Fruit fly (Drosophila melanogaster) whole organism, embryonic: ENCODE results near the gene wrd.

Source experiments
- Atf6 ChIP-seq: fragments of 200-800 bp; sonication (Bioruptor generic); IDR thresholded peaks from 2 replicates; pipeline ENCODE4 v1.3.6; 2022; ENCODE audit warnings: missing biosample characterization, missing genetic modification characterization
- Bgb ChIP-seq: fragments of 200-800 bp; sonication (Bioruptor generic); IDR thresholded peaks from 2 replicates; pipeline ENCODE4 v1.3.6; 2022; ENCODE audit warnings: missing biosample characterization, missing genetic modification characterization; ENCODE audit not compliant: partially characterized antibody
- CG10209 ChIP-seq: fragments of 200-800 bp; sonication (Bioruptor generic); optimal IDR thresholded peaks from 3 replicates; lab custom pipeline; 2017; ENCODE audit warnings: missing biosample characterization, mild to moderate bottlenecking, missing genetic modification characterization, missing genetic modification reagents
- CG10543 ChIP-seq: fragments of 200-800 bp; sonication (Bioruptor generic); optimal IDR thresholded peaks from 3 replicates; lab custom pipeline; 2017; ENCODE audit warnings: missing biosample characterization, mild to moderate bottlenecking, missing genetic modification characterization, moderate library complexity
- CG12155 ChIP-seq: fragments of 200-800 bp; sonication (Bioruptor generic); optimal IDR thresholded peaks from 3 replicates; lab custom pipeline; 2016; ENCODE audit warnings: missing biosample characterization, missing genetic modification characterization
- CG12391 ChIP-seq: fragments of 200-800 bp; sonication (Bioruptor generic); optimal IDR thresholded peaks from 3 replicates; lab custom pipeline; 2018; ENCODE audit warnings: missing biosample characterization, mild to moderate bottlenecking, missing genetic modification characterization, moderate library complexity
- CG13775 ChIP-seq: fragments of 200-800 bp; sonication (Bioruptor generic); optimal IDR thresholded peaks from 3 replicates; lab custom pipeline; 2017; ENCODE audit warnings: missing biosample characterization, mild to moderate bottlenecking, missing genetic modification characterization
- CG14441 ChIP-seq: fragments of 200-800 bp; sonication (Bioruptor generic); IDR thresholded peaks from 2 replicates; pipeline ENCODE4 v1.3.6; 2022; ENCODE audit warnings: missing biosample characterization, missing genetic modification characterization
- CG18599 ChIP-seq: fragments of 200-800 bp; sonication (Bioruptor generic); optimal IDR thresholded peaks from 3 replicates; lab custom pipeline; 2017; ENCODE audit warnings: missing biosample characterization, missing genetic modification characterization, mild to moderate bottlenecking, moderate library complexity, missing genetic modification reagents
- CG18619 ChIP-seq: fragments of 200-800 bp; sonication (Bioruptor generic); optimal IDR thresholded peaks from 3 replicates; lab custom pipeline; 2017; ENCODE audit warnings: missing biosample characterization, mild to moderate bottlenecking, missing genetic modification characterization
- CG2129 ChIP-seq: fragments of 200-800 bp; sonication (Bioruptor generic); IDR thresholded peaks from 2 replicates; pipeline ENCODE4 v1.3.6; 2022; ENCODE audit warnings: missing biosample characterization, missing genetic modification characterization; ENCODE audit not compliant: partially characterized antibody
- CG33557 ChIP-seq: fragments of 200-800 bp; sonication (Bioruptor generic); optimal IDR thresholded peaks from 2 replicates; lab custom pipeline; 2019; ENCODE audit warnings: missing biosample characterization, mild to moderate bottlenecking, missing genetic modification characterization, moderate library complexity
- CG4282 ChIP-seq: fragments of 200-800 bp; sonication (Bioruptor generic); optimal IDR thresholded peaks from 2 replicates; lab custom pipeline; 2016; ENCODE audit warnings: missing biosample characterization, missing genetic modification characterization
- CG9727 ChIP-seq: fragments of 200-800 bp; sonication (Bioruptor generic); optimal IDR thresholded peaks from 3 replicates; lab custom pipeline; 2017; ENCODE audit warnings: missing biosample characterization, mild to moderate bottlenecking, missing genetic modification characterization
- CG9876 ChIP-seq: fragments of 200-800 bp; sonication (Bioruptor generic); optimal IDR thresholded peaks from 2 replicates; lab custom pipeline; 2016; ENCODE audit warnings: missing biosample characterization, missing genetic modification characterization
- Chrac-16 ChIP-seq: fragments of 200-800 bp; sonication (Bioruptor generic); optimal IDR thresholded peaks from 3 replicates; lab custom pipeline; 2016; ENCODE audit warnings: missing biosample characterization, missing genetic modification characterization
- Dbx ChIP-seq: fragments of 200-800 bp; sonication (Bioruptor generic); IDR thresholded peaks from 3 replicates; pipeline ENCODE4 v1.3.6; 2022; ENCODE audit warnings: missing biosample characterization, missing genetic modification characterization
- Dfd ChIP-seq, 2 experiments: fragments of >200 bp; optimal IDR thresholded peaks; 2 replicates each; lab custom pipeline; 2017; ENCODE audit warnings: missing biosample characterization in 2 of 2, missing genetic modification characterization in 2 of 2
- Dll ChIP-seq: fragments of 200-800 bp; sonication (Bioruptor generic); IDR thresholded peaks from 4 replicates; pipeline ENCODE4 v1.3.6; 2022; ENCODE audit warnings: missing biosample characterization, missing genetic modification characterization; ENCODE audit not compliant: partially characterized antibody
- Doc3 ChIP-seq: fragments of 200-800 bp; sonication (Bioruptor generic); IDR thresholded peaks from 3 replicates; pipeline ENCODE4 v1.3.6; 2022; ENCODE audit warnings: missing biosample characterization, missing genetic modification characterization; ENCODE audit not compliant: partially characterized antibody
- Dp ChIP-seq: fragments of 200-800 bp; sonication (Bioruptor generic); optimal IDR thresholded peaks from 2 replicates; lab custom pipeline; 2018; ENCODE audit warnings: missing biosample characterization, mild to moderate bottlenecking, missing genetic modification characterization, moderate library complexity
- Ets65A ChIP-seq: fragments of 200-800 bp; sonication (Bioruptor generic); peaks from one replicate; lab custom pipeline; 2016; ENCODE audit warnings: missing biosample characterization, missing genetic modification characterization
- HHEX ChIP-seq: fragments of 200-800 bp; sonication (Bioruptor generic); optimal IDR thresholded peaks from 3 replicates; lab custom pipeline; 2017; ENCODE audit warnings: missing biosample characterization, mild to moderate bottlenecking, missing genetic modification characterization, missing genetic modification reagents
- HLH54F ChIP-seq: fragments of 200-800 bp; sonication (Bioruptor generic); optimal IDR thresholded peaks from 3 replicates; lab custom pipeline; 2016; ENCODE audit warnings: missing biosample characterization, missing genetic modification characterization
- HLHmδ ChIP-seq: fragments of 200-800 bp; sonication (Bioruptor generic); optimal IDR thresholded peaks from 2 replicates; lab custom pipeline; 2018; ENCODE audit warnings: missing biosample characterization, mild to moderate bottlenecking, missing genetic modification characterization, moderate library complexity
- Hmr ChIP-seq: fragments of 200-800 bp; sonication (Bioruptor generic); optimal IDR thresholded peaks from 3 replicates; lab custom pipeline; 2017; ENCODE audit warnings: mild to moderate bottlenecking, missing biosample characterization, missing genetic modification reagents, missing genetic modification characterization
- Hr3 ChIP-seq: fragments of 200-800 bp; sonication (Bioruptor generic); optimal IDR thresholded peaks from 3 replicates; lab custom pipeline; 2016; ENCODE audit warnings: missing biosample characterization, missing genetic modification characterization
- Hsf ChIP-seq: fragments of 200-800 bp; sonication (Bioruptor generic); optimal IDR thresholded peaks from 3 replicates; lab custom pipeline; 2016; ENCODE audit warnings: missing biosample characterization, missing genetic modification characterization
- MBD-R2 ChIP-seq: fragments of 200-800 bp; sonication (Bioruptor generic); IDR thresholded peaks from 2 replicates; pipeline ENCODE4 v1.3.6; 2022; ENCODE audit warnings: missing biosample characterization, missing genetic modification characterization
- Myb ChIP-seq: fragments of 200-800 bp; sonication (Bioruptor generic); optimal IDR thresholded peaks from 2 replicates; lab custom pipeline; 2016; ENCODE audit warnings: missing biosample characterization, missing genetic modification characterization
- NFAT ChIP-seq: fragments of 200-800 bp; sonication (Bioruptor generic); IDR thresholded peaks from 2 replicates; pipeline ENCODE4 v1.3.6; 2022; ENCODE audit warnings: missing biosample characterization, missing genetic modification characterization
- Poxn ChIP-seq: fragments of 200-800 bp; sonication (Bioruptor generic); IDR thresholded peaks from 2 replicates; pipeline ENCODE4 v1.3.6; 2022; ENCODE audit warnings: missing biosample characterization, missing genetic modification characterization
- Vsx1 ChIP-seq: fragments of 200-800 bp; sonication (Bioruptor generic); optimal IDR thresholded peaks from 2 replicates; lab custom pipeline; 2017; ENCODE audit warnings: missing biosample characterization, mild to moderate bottlenecking, missing genetic modification characterization, missing genetic modification reagents
- az2 ChIP-seq: fragments of 200-800 bp; sonication (Bioruptor generic); optimal IDR thresholded peaks from 3 replicates; lab custom pipeline; 2016; ENCODE audit warnings: missing biosample characterization, missing genetic modification characterization
- bbx ChIP-seq: fragments of 200-800 bp; sonication (Bioruptor generic); IDR thresholded peaks from 2 replicates; pipeline ENCODE4 v1.3.6; 2022; ENCODE audit warnings: missing biosample characterization, missing genetic modification characterization; ENCODE audit not compliant: partially characterized antibody
- chif ChIP-seq, 2 experiments: fragments of 200-800 bp; sonication (Bioruptor generic); optimal IDR thresholded peaks; 3 replicates each; lab custom pipeline; 2016; ENCODE audit warnings: missing biosample characterization in 2 of 2, missing genetic modification characterization in 2 of 2
- dpn ChIP-seq, 2 experiments: fragments of 200-800 bp; sonication (Bioruptor generic); optimal IDR thresholded peaks; 3 replicates each; lab custom pipeline; 2016; ENCODE audit warnings: missing biosample characterization in 2 of 2, missing genetic modification characterization in 2 of 2
- dysf ChIP-seq: fragments of 200-800 bp; sonication (Bioruptor generic); IDR thresholded peaks from 3 replicates; pipeline ENCODE4 v1.3.6; 2022; ENCODE audit warnings: missing biosample characterization, missing genetic modification characterization
- ems ChIP-seq: fragments of 200-800 bp; sonication (Bioruptor generic); optimal IDR thresholded peaks from 3 replicates; lab custom pipeline; 2016; ENCODE audit warnings: missing biosample characterization, missing genetic modification characterization
- jumu ChIP-seq: fragments of 200-800 bp; sonication (Bioruptor generic); optimal IDR thresholded peaks from 3 replicates; lab custom pipeline; 2016; ENCODE audit warnings: missing biosample characterization, missing genetic modification characterization
- lilli ChIP-seq: fragments of 200-800 bp; sonication (Bioruptor generic); optimal IDR thresholded peaks from 3 replicates; lab custom pipeline; 2016; ENCODE audit warnings: missing biosample characterization, missing genetic modification characterization
- lmd ChIP-seq: fragments of 200-800 bp; sonication (Bioruptor generic); IDR thresholded peaks from 2 replicates; pipeline ENCODE4 v1.3.6; 2022; ENCODE audit warnings: missing biosample characterization, missing genetic modification characterization
- mam ChIP-seq: fragments of 200-800 bp; sonication (Bioruptor generic); optimal IDR thresholded peaks from 3 replicates; lab custom pipeline; 2016; ENCODE audit warnings: missing biosample characterization, missing genetic modification characterization
- nau ChIP-seq: fragments of 200-800 bp; sonication (Bioruptor generic); optimal IDR thresholded peaks from 3 replicates; lab custom pipeline; 2017; ENCODE audit warnings: missing biosample characterization, mild to moderate bottlenecking, missing genetic modification characterization, missing genetic modification reagents
- rib ChIP-seq: fragments of 200-800 bp; sonication (Bioruptor generic); IDR thresholded peaks from 2 replicates; pipeline ENCODE4 v1.3.6; 2022; ENCODE audit warnings: missing biosample characterization, missing genetic modification characterization
- row ChIP-seq: fragments of 200-800 bp; sonication (Bioruptor generic); IDR thresholded peaks from 3 replicates; pipeline ENCODE4 v1.3.6; 2022; ENCODE audit warnings: missing biosample characterization, missing genetic modification characterization
- sna ChIP-seq: fragments of 200-800 bp; sonication (Bioruptor generic); IDR thresholded peaks from 2 replicates; pipeline ENCODE4 v1.3.6; 2022; ENCODE audit warnings: missing biosample characterization, missing genetic modification characterization; ENCODE audit not compliant: partially characterized antibody
- sr ChIP-seq: fragments of 200-800 bp; sonication (Bioruptor generic); IDR thresholded peaks from 3 replicates; pipeline ENCODE4 v1.3.6; 2022; ENCODE audit warnings: missing biosample characterization, missing genetic modification characterization
- ssp ChIP-seq: fragments of 200-800 bp; sonication (Bioruptor generic); IDR thresholded peaks from 2 replicates; pipeline ENCODE4 v1.3.6; 2022; ENCODE audit warnings: missing biosample characterization, missing genetic modification characterization
- tin ChIP-seq: fragments of 200-800 bp; sonication (Bioruptor generic); optimal IDR thresholded peaks from 3 replicates; lab custom pipeline; 2016; ENCODE audit warnings: missing biosample characterization, missing genetic modification characterization
- zen2 ChIP-seq: fragments of 200-800 bp; sonication (Bioruptor generic); IDR thresholded peaks from 3 replicates; pipeline ENCODE4 v1.3.6; 2022; ENCODE audit warnings: missing biosample characterization, missing genetic modification characterization; ENCODE audit not compliant: partially characterized antibody

The wrd gene

DNA sequence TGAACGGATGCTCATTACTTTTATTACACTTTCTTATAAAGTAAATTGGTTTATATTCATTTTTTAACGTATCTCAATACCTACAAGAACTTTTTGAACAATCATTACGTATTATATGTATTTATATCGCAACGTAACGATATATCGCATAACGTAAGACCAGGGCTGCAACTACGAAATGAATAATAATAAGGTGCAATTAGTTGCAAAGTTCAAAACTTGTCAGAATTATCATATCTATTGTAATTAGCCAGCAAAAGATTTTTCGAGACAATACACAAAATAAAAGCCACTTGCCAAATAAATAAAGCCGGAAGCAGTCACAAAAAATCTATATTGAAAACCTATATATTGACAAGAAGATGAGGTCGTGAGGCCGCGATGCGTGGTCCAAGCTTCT, 47.7 kb downstream of the wrd start (continued):
- peak; percentile 41 for TF ChIP-seq CG12155 (GFP tag; lab: Kevin White, UChicago)
- peak; percentile 35 for TF ChIP-seq az2 (GFP tag; lab: Kevin White, UChicago)
- TF ChIP-seq sna (GFP tag; lab: Robert Waterston, UW) = peak; percentile 86
- no peak for TF ChIP-seq dysf (GFP tag; lab: Robert Waterston, UW)
- no peak for TF ChIP-seq CG10543 (GFP tag; lab: Kevin White, UChicago)
- TF ChIP-seq Chrac-16 (GFP tag; lab: Kevin White, UChicago) = peak; percentile 48
- TF ChIP-seq CG9727 (GFP tag; lab: Kevin White, UChicago) = peak; percentile 10
- TF ChIP-seq Hr3 = peak; percentile 1
- peak; percentile 15 for TF ChIP-seq ems
- TF ChIP-seq Atf6 (GFP tag; lab: Robert Waterston, UW) = peak; percentile 10; the same call in 1 of the 2 replicates
- peak; percentile 7 for TF ChIP-seq CG18599 (GFP tag; lab: Kevin White, UChicago)
- TF ChIP-seq CG10209 (GFP tag; lab: Kevin White, UChicago) = peak; percentile 3
- peak; percentile 88 for TF ChIP-seq Doc3 (GFP tag; lab: Robert Waterston, UW)
- peak; percentile 68 for TF ChIP-seq lilli
- peak; percentile 53 for TF ChIP-seq Myb (GFP tag; lab: Kevin White, UChicago)
- peak; percentile 41 for TF ChIP-seq CG12391
- peak; percentile 81 for TF ChIP-seq Bgb
- peak; percentile 35 for TF ChIP-seq CG4282 (GFP tag; lab: Kevin White, UChicago)
- peak; percentile 31 for TF ChIP-seq CG13775 (GFP tag; lab: Kevin White, UChicago)
- TF ChIP-seq CG18619 = no peak
- TF ChIP-seq HLHmδ = no peak
- TF ChIP-seq ssp (GFP tag; lab: Robert Waterston, UW) = no peak
- TF ChIP-seq row (GFP tag; lab: Robert Waterston, UW) = peak; percentile 66
- no peak for TF ChIP-seq Dfd (GFP tag; optimal IDR thresholded peaks at IDR 0.05; lab: Kevin White, UChicago)
- peak; percentile 47 for TF ChIP-seq CG2129 (GFP tag; lab: Robert Waterston, UW)
- TF ChIP-seq Poxn (GFP tag; lab: Robert Waterston, UW) = no peak
- TF ChIP-seq Hsf (GFP tag; lab: Kevin White, UChicago) = peak; percentile 66
- TF ChIP-seq HHEX (GFP tag; lab: Kevin White, UChicago) = no peak
- TF ChIP-seq Ets65A (GFP tag; lab: Kevin White, UChicago) = peak; percentile 92
- peak; percentile 43 for TF ChIP-seq Hmr (GFP tag; lab: Kevin White, UChicago)
- TF ChIP-seq bbx (GFP tag; lab: Robert Waterston, UW) = peak; percentile 46
- TF ChIP-seq nau (GFP tag; lab: Kevin White, UChicago) = no peak
- TF ChIP-seq NFAT (GFP tag; lab: Robert Waterston, UW) = peak; percentile 39; the same call in 1 of the 2 replicates
- peak; percentile 26 for TF ChIP-seq CG9876 (GFP tag; lab: Kevin White, UChicago)
- no peak for TF ChIP-seq rib (GFP tag; lab: Robert Waterston, UW)
- peak; percentile 86 for TF ChIP-seq Dll (GFP tag; lab: Robert Waterston, UW)
- TF ChIP-seq CG33557 (GFP tag; lab: Kevin White, UChicago) = no peak
- peak in 1 of 2 experiments; percentile 19 for TF ChIP-seq chif (GFP tag; optimal IDR thresholded peaks at IDR 0.05; lab: Kevin White, UChicago)
- no peak for TF ChIP-seq Vsx1 (GFP tag; lab: Kevin White, UChicago)
- TF ChIP-seq zen2 (GFP tag; lab: Robert Waterston, UW) = peak; percentile 88
- peak; percentile 54 for TF ChIP-seq HLH54F (GFP tag; lab: Kevin White, UChicago)
- TF ChIP-seq MBD-R2 (GFP tag; lab: Robert Waterston, UW) = peak; percentile 57
- TF ChIP-seq tin (GFP tag; lab: Kevin White, UChicago) = peak; percentile 54
- peak; percentile 8 for TF ChIP-seq jumu (GFP tag; lab: Kevin White, UChicago)
- TF ChIP-seq CG14441 = no peak
- peak; percentile 25; the same call in 1 of the 2 replicates for TF ChIP-seq lmd
- peak; percentile 48 for TF ChIP-seq Dp (GFP tag; lab: Kevin White, UChicago)
- TF ChIP-seq sr (GFP tag; lab: Robert Waterston, UW) = no peak
- TF ChIP-seq dpn (GFP tag; optimal IDR thresholded peaks at IDR 0.05; lab: Kevin White, UChicago) = peak; percentile 47 to 50
- TF ChIP-seq mam (GFP tag; lab: Kevin White, UChicago) = peak; percentile 52
- peak; percentile 37; the same call in 1 of the 3 replicates for TF ChIP-seq Dbx (GFP tag; lab: Robert Waterston, UW)
